Fruit fly (Drosophila melanogaster) whole organism, adult: Measurements from ENCODE around the gene CSN6.

ENCODE experiments used
- CG11617 ChIP-seq: fragments of 200-800 bp; sonication (Bioruptor generic); optimal IDR thresholded peaks from 2 replicates; lab custom pipeline; 2017; ENCODE audit warnings: mild to moderate bottlenecking, missing biosample characterization, missing genetic modification reagents, missing genetic modification characterization
- CG12768 ChIP-seq: fragments of 200-800 bp; sonication (Bioruptor generic); optimal IDR thresholded peaks from 2 replicates; lab custom pipeline; 2017; ENCODE audit warnings: missing biosample characterization, missing genetic modification characterization, mild to moderate bottlenecking, moderate library complexity, missing genetic modification reagents
- CG14711 ChIP-seq: fragments of 200-800 bp; sonication (Bioruptor generic); optimal IDR thresholded peaks from 2 replicates; lab custom pipeline; 2018; ENCODE audit warnings: missing biosample characterization, mild to moderate bottlenecking, missing genetic modification characterization, moderate library complexity
- CG1620 ChIP-seq: fragments of 200-800 bp; sonication (Bioruptor generic); optimal IDR thresholded peaks from 2 replicates; lab custom pipeline; 2016; ENCODE audit warnings: missing biosample characterization, missing genetic modification characterization
- CG33017 ChIP-seq: fragments of 200-800 bp; sonication (Bioruptor generic); optimal IDR thresholded peaks from 2 replicates; lab custom pipeline; 2018; ENCODE audit warnings: missing biosample characterization, mild to moderate bottlenecking, missing genetic modification characterization, moderate library complexity
- CG5204 ChIP-seq: fragments of 200-800 bp; sonication (Bioruptor generic); optimal IDR thresholded peaks from 2 replicates; lab custom pipeline; 2016; ENCODE audit warnings: missing biosample characterization, missing genetic modification characterization
- CG7045 ChIP-seq: fragments of 200-800 bp; sonication (Bioruptor generic); optimal IDR thresholded peaks from 2 replicates; lab custom pipeline; 2017; ENCODE audit warnings: missing biosample characterization, mild to moderate bottlenecking, missing genetic modification characterization
- CG7101 ChIP-seq: fragments of 200-800 bp; sonication (Bioruptor generic); optimal IDR thresholded peaks from 2 replicates; lab custom pipeline; 2018; ENCODE audit warnings: missing biosample characterization, mild to moderate bottlenecking, missing genetic modification characterization, moderate library complexity
- Clk ChIP-seq: fragments of 200-800 bp; sonication (Bioruptor generic); optimal IDR thresholded peaks from 2 replicates; lab custom pipeline; 2017; ENCODE audit warnings: missing biosample characterization, missing genetic modification characterization
- Crg-1 ChIP-seq: fragments of 200-800 bp; sonication (Bioruptor generic); optimal IDR thresholded peaks from 2 replicates; lab custom pipeline; 2016; ENCODE audit warnings: missing biosample characterization, missing genetic modification characterization
- Hr96 ChIP-seq: fragments of 200-800 bp; sonication (Bioruptor generic); optimal IDR thresholded peaks from 2 replicates; lab custom pipeline; 2016; ENCODE audit warnings: missing biosample characterization, missing genetic modification characterization
- Mnt ChIP-seq: fragments of 200-800 bp; sonication (Bioruptor generic); optimal IDR thresholded peaks from 2 replicates; lab custom pipeline; 2016; ENCODE audit warnings: missing biosample characterization, mild to moderate bottlenecking, missing genetic modification characterization
- bab1 ChIP-seq: fragments of 200-800 bp; sonication (Bioruptor generic); optimal IDR thresholded peaks from 3 replicates; lab custom pipeline; 2019; ENCODE audit warnings: missing biosample characterization, mild to moderate bottlenecking, missing genetic modification characterization, moderate library complexity
- cic ChIP-seq: fragments of 200-800 bp; sonication (Bioruptor generic); optimal IDR thresholded peaks from 2 replicates; lab custom pipeline; 2017; ENCODE audit warnings: missing biosample characterization, mild to moderate bottlenecking, missing genetic modification characterization, moderate library complexity
- cnc ChIP-seq, 2 experiments: fragments of >200 bp; optimal IDR thresholded peaks; 2 replicates each; lab custom pipeline; 2017
- kay ChIP-seq: fragments of 200-800 bp; sonication (Bioruptor generic); peaks from one replicate; lab custom pipeline; 2016; ENCODE audit warnings: missing biosample characterization, missing genetic modification characterization, borderline replicate concordance
- ovo ChIP-seq: fragments of 200-800 bp; sonication (Bioruptor generic); optimal IDR thresholded peaks from 2 replicates; lab custom pipeline; 2016; ENCODE audit warnings: missing biosample characterization, missing genetic modification characterization
- pad ChIP-seq: fragments of 200-800 bp; sonication (Bioruptor generic); optimal IDR thresholded peaks from 3 replicates; lab custom pipeline; 2017; ENCODE audit warnings: missing biosample characterization, missing genetic modification characterization, mild to moderate bottlenecking, moderate library complexity, missing genetic modification reagents
- tj ChIP-seq: fragments of 200-800 bp; sonication (Bioruptor generic); optimal IDR thresholded peaks from 3 replicates; lab custom pipeline; 2017; ENCODE audit warnings: missing biosample characterization, mild to moderate bottlenecking, missing genetic modification characterization, moderate library complexity
- toe ChIP-seq: fragments of 200-800 bp; sonication (Bioruptor generic); optimal IDR thresholded peaks from 2 replicates; lab custom pipeline; 2016; ENCODE audit warnings: missing biosample characterization, missing genetic modification characterization

CSN6 gene

DNA sequence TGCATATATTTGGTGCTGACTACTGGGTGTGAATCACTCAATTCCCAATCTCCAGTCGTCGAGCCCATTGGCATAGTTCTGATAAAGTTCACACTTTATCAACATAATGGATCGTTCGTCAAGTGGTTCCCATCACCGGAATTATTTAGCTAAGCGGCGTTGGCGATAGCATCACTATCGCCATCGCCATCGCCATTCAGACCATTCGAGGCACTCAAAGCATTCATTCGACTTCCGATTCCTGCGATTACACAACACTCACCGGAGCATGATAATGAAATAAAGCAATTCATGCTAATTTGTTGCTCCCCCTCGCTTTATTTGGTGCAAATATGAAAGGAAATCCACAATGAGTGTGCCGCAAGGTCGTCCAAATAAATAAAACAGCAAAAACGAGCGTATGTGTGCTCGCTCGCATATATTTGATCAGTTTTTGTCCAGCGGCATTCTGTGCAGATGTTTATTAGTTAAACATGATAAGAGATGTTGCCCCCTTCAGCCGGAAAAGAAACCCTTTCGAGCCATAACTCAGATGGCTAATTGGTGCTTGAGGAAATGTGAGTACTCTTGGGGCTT is 14.8 kb downstream of the CSN6 start:
- TF ChIP-seq Mnt (GFP tag; lab: Kevin White, UChicago) (no peak), bab1 (no peak), CG5204 (no peak), CG1620 (GFP tag; lab: Kevin White, UChicago) (no peak), CG14711 (no peak), Hr96 (GFP tag; lab: Kevin White, UChicago) (no peak), CG7101 (no peak), CG33017 (tag; lab: Kevin White, UChicago) (no peak), kay (GFP tag; lab: Kevin White, UChicago) (no peak), cnc (optimal IDR thresholded peaks at IDR 0.05; lab: Kevin White, UChicago) (no peak), ovo (GFP tag; lab: Kevin White, UChicago) (no peak), tj (GFP tag; lab: Kevin White, UChicago) (no peak), pad (GFP tag; lab: Kevin White, UChicago) (no peak), Crg-1 (no peak), toe (no peak), Clk (no peak), CG12768 (GFP tag; lab: Kevin White, UChicago) (no peak), CG7045 (GFP tag; lab: Kevin White, UChicago) (no peak), CG11617 (GFP tag; lab: Kevin White, UChicago) (no peak)

dm6 chr3R:22596450-22596849 is 15.9 kb downstream of the CSN6 start:
- TF ChIP-seq Hr96 (GFP tag; lab: Kevin White, UChicago): no peak
- no peak for TF ChIP-seq CG5204
- TF ChIP-seq bab1: no peak
- no peak for TF ChIP-seq kay (GFP tag; lab: Kevin White, UChicago)
- TF ChIP-seq toe: no peak
- no peak for TF ChIP-seq ovo (GFP tag; lab: Kevin White, UChicago)
- no peak for TF ChIP-seq CG33017 (tag; lab: Kevin White, UChicago)
- TF ChIP-seq cic: no peak
- TF ChIP-seq Clk: no peak
- no peak for TF ChIP-seq CG14711
- no peak for TF ChIP-seq Crg-1
- TF ChIP-seq CG11617 (GFP tag; lab: Kevin White, UChicago): no peak
- TF ChIP-seq tj (GFP tag; lab: Kevin White, UChicago): no peak
- TF ChIP-seq CG7101: no peak
- TF ChIP-seq cnc (optimal IDR thresholded peaks at IDR 0.05; lab: Kevin White, UChicago): no peak
- no peak for TF ChIP-seq pad (GFP tag; lab: Kevin White, UChicago)
- no peak for TF ChIP-seq CG12768 (GFP tag; lab: Kevin White, UChicago)

DNA sequence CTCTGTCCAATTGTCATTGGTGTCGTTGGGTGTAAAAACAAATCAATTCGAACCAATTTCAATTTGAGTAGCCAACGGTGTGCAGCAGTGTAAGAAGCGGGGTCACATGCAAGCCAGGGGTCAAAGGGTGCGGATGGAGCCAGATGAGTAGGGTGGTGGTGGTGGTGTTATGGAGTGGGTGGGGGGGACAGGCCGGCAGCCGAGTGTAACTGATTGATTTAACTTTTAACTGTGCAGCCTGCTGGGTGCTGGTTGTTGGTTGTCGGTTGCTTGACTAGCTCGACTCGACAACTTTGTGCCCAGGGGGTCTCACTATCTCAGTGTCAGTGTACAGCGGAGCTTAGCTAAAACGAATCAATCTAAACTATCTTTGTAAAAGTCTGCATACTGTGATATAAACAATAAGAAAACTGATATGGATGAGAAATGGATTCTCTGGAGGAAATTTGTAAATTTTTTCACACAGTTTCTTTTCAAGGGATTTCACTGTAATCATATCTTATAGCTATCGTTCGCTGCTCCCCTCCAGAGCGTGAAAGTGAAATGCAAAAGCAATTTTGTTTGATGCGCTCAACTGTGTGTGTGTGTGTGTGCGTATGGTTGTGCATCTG is 16.9 kb downstream of the CSN6 start:
- no peak for TF ChIP-seq bab1
- TF ChIP-seq ovo (GFP tag; lab: Kevin White, UChicago): no peak
- TF ChIP-seq Clk: peak; percentile 51
- peak; percentile 57 for TF ChIP-seq CG7045 (GFP tag; lab: Kevin White, UChicago)
- peak; percentile 83 for TF ChIP-seq CG12768 (GFP tag; lab: Kevin White, UChicago)
- TF ChIP-seq Mnt (GFP tag; lab: Kevin White, UChicago): no peak
- peak; percentile 73 for TF ChIP-seq CG33017 (tag; lab: Kevin White, UChicago)
- no peak for TF ChIP-seq CG14711
- TF ChIP-seq kay (GFP tag; lab: Kevin White, UChicago): no peak
- no peak for TF ChIP-seq CG11617 (GFP tag; lab: Kevin White, UChicago)
- TF ChIP-seq pad (GFP tag; lab: Kevin White, UChicago): peak; percentile 15
- TF ChIP-seq cic: no peak
- no peak for TF ChIP-seq cnc (optimal IDR thresholded peaks at IDR 0.05; lab: Kevin White, UChicago)
- peak; percentile 31 for TF ChIP-seq CG5204
- TF ChIP-seq CG7101: peak; percentile 62
- TF ChIP-seq Hr96 (GFP tag; lab: Kevin White, UChicago): peak; percentile 58

DNA sequence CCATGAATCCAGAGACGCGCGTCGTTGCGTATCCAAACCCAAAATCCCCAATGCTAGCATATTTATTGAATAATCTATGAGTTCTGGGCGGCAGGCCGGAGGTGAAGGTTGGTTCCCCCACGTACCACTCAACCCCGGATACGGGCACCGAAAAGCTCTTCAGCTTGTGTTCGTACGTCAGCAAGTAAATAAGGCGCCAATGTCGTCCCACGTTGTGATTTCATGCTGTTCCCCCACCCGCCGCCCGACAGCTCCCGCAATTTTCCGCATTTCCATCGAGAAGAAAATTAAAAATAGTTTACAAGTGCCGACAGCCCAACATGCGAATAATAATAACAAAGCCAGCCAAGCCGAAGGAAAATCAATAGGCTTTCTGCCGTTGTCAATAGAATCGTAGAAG is 18.2 kb downstream of the CSN6 start:
- TF ChIP-seq CG11617 (GFP tag; lab: Kevin White, UChicago): no peak
- no peak for TF ChIP-seq pad (GFP tag; lab: Kevin White, UChicago)
- no peak for TF ChIP-seq ovo (GFP tag; lab: Kevin White, UChicago)
- TF ChIP-seq Crg-1: no peak
- TF ChIP-seq Mnt (GFP tag; lab: Kevin White, UChicago): no peak
- TF ChIP-seq toe: no peak
- no peak for TF ChIP-seq CG33017 (tag; lab: Kevin White, UChicago)
- TF ChIP-seq tj (GFP tag; lab: Kevin White, UChicago): no peak
- no peak for TF ChIP-seq CG7045 (GFP tag; lab: Kevin White, UChicago)
- TF ChIP-seq kay (GFP tag; lab: Kevin White, UChicago): no peak
- no peak for TF ChIP-seq CG14711
- TF ChIP-seq cic: no peak
- no peak for TF ChIP-seq Hr96 (GFP tag; lab: Kevin White, UChicago)
- TF ChIP-seq CG7101: no peak
- TF ChIP-seq Clk: no peak
- TF ChIP-seq CG12768 (GFP tag; lab: Kevin White, UChicago): no peak

DNA sequence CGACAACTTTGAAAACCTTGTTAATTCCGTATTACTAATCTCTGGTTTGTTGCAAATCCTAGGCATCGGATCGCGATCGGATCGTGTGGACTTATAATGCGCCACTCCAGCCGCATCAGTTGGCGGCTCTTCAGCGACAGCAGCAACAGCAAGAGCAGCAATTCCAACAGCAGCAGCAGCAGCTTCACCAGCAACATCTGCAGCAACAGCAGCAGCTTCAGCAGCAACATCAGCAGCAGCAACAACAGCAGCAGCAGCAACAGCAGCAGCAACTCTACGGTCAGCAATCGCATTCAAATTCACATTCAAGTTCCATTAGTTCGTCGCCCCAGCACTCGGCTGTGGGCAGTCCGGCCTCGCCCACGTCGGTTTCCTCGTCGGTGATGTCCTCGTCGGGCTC is 22.2 kb downstream of the CSN6 start:
- TF ChIP-seq Mnt (GFP tag; lab: Kevin White, UChicago): no peak
- no peak for TF ChIP-seq CG7101
- TF ChIP-seq pad (GFP tag; lab: Kevin White, UChicago): no peak
- TF ChIP-seq CG12768 (GFP tag; lab: Kevin White, UChicago): no peak
- no peak for TF ChIP-seq kay (GFP tag; lab: Kevin White, UChicago)
- no peak for TF ChIP-seq Clk
- no peak for TF ChIP-seq CG33017 (tag; lab: Kevin White, UChicago)
- TF ChIP-seq Crg-1: no peak
- no peak for TF ChIP-seq ovo (GFP tag; lab: Kevin White, UChicago)
- no peak for TF ChIP-seq CG11617 (GFP tag; lab: Kevin White, UChicago)
- TF ChIP-seq toe: no peak
- no peak for TF ChIP-seq CG14711
- no peak for TF ChIP-seq cnc (optimal IDR thresholded peaks at IDR 0.05; lab: Kevin White, UChicago)
- TF ChIP-seq CG1620 (GFP tag; lab: Kevin White, UChicago): no peak
